Fruit fly (Drosophila melanogaster): ENCODE measurements around the gene Dok.
A peak's percentile ranks its signal among the peaks of the same experiment; 100 is the strongest.

Gene Dok

dm6 chrX:7296721-7297227, 27.2 kb upstream of the Dok start:
- TF ChIP-seq Crg-1 (GFP tag; optimal IDR thresholded peaks at IDR 0.05) (no peak), ovo (GFP tag; optimal IDR thresholded peaks at IDR 0.05) (no peak), toe (GFP tag; optimal IDR thresholded peaks at IDR 0.05) (no peak), CG14711 (tag; optimal IDR thresholded peaks at IDR 0.05) (no peak), CG5204 (GFP tag; optimal IDR thresholded peaks at IDR 0.05) (no peak), CG33017 (tag; optimal IDR thresholded peaks at IDR 0.05) (no peak), CG7045 (GFP tag; optimal IDR thresholded peaks at IDR 0.05) (no peak), bab1 (GFP tag; optimal IDR thresholded peaks at IDR 0.05) (no peak), tj (GFP tag; optimal IDR thresholded peaks at IDR 0.05) (no peak), CG12768 (GFP tag; optimal IDR thresholded peaks at IDR 0.05) (no peak), cnc (optimal IDR thresholded peaks at IDR 0.05) (no peak), CG1620 (GFP tag; optimal IDR thresholded peaks at IDR 0.05) (no peak)

dm6 chrX:7298323-7298722, 25.7 kb upstream of the Dok start:
- TF ChIP-seq Mnt (GFP tag; optimal IDR thresholded peaks at IDR 0.05) (no peak), pad (GFP tag; optimal IDR thresholded peaks at IDR 0.05) (peak; percentile 83), tj (GFP tag; optimal IDR thresholded peaks at IDR 0.05) (peak; percentile 97), CG7101 (tag; optimal IDR thresholded peaks at IDR 0.05) (no peak), kay (GFP tag; ENCODE audit: borderline replicate concordance) (no peak), CG7045 (GFP tag; optimal IDR thresholded peaks at IDR 0.05) (no peak), bab1 (GFP tag; optimal IDR thresholded peaks at IDR 0.05) (no peak), Hr96 (GFP tag; optimal IDR thresholded peaks at IDR 0.05) (no peak), Clk (GFP tag; optimal IDR thresholded peaks at IDR 0.05) (no peak), CG11617 (GFP tag; optimal IDR thresholded peaks at IDR 0.05) (no peak)

dm6 chrX:7299399-7300355, 24.3 kb upstream of the Dok start:
- TF ChIP-seq kay (GFP tag; ENCODE audit: borderline replicate concordance) (peak; percentile 47), CG5204 (GFP tag; optimal IDR thresholded peaks at IDR 0.05) (peak; percentile 50), Crg-1 (GFP tag; optimal IDR thresholded peaks at IDR 0.05) (peak; percentile 54), CG1620 (GFP tag; optimal IDR thresholded peaks at IDR 0.05) (peak; percentile 58), CG33017 (tag; optimal IDR thresholded peaks at IDR 0.05) (peak; percentile 22), tj (GFP tag; optimal IDR thresholded peaks at IDR 0.05) (peak; percentile 2), CG12768 (GFP tag; optimal IDR thresholded peaks at IDR 0.05) (peak; percentile 30), Clk (GFP tag; optimal IDR thresholded peaks at IDR 0.05) (no peak), Hr96 (GFP tag; optimal IDR thresholded peaks at IDR 0.05) (peak; percentile 53), CG7045 (GFP tag; optimal IDR thresholded peaks at IDR 0.05) (peak; percentile 3), cic (GFP tag; optimal IDR thresholded peaks at IDR 0.05) (peak; percentile 15), bab1 (GFP tag; optimal IDR thresholded peaks at IDR 0.05) (peak; percentile 36), Mnt (GFP tag; optimal IDR thresholded peaks at IDR 0.05) (peak; percentile 46), toe (GFP tag; optimal IDR thresholded peaks at IDR 0.05) (peak; percentile 25), CG7101 (tag; optimal IDR thresholded peaks at IDR 0.05) (peak; percentile 65), CG14711 (tag; optimal IDR thresholded peaks at IDR 0.05) (peak; percentile 48), cnc (optimal IDR thresholded peaks at IDR 0.05) (no peak), CG11617 (GFP tag; optimal IDR thresholded peaks at IDR 0.05) (peak; percentile 40), pad (GFP tag; optimal IDR thresholded peaks at IDR 0.05) (no peak), ovo (GFP tag; optimal IDR thresholded peaks at IDR 0.05) (no peak)

dm6 chrX:7300356-7300721, 23.7 kb upstream of the Dok start:
- TF ChIP-seq cnc (optimal IDR thresholded peaks at IDR 0.05) = no peak
- TF ChIP-seq bab1 (GFP tag; optimal IDR thresholded peaks at IDR 0.05) = no peak
- peak; percentile 20 for TF ChIP-seq Hr96 (GFP tag; optimal IDR thresholded peaks at IDR 0.05)
- TF ChIP-seq tj (GFP tag; optimal IDR thresholded peaks at IDR 0.05) = no peak
- TF ChIP-seq kay (GFP tag; ENCODE audit: borderline replicate concordance) = peak; percentile 69
- peak; percentile 30 for TF ChIP-seq CG11617 (GFP tag; optimal IDR thresholded peaks at IDR 0.05)
- TF ChIP-seq CG14711 (tag; optimal IDR thresholded peaks at IDR 0.05) = no peak
- peak; percentile 4 for TF ChIP-seq pad (GFP tag; optimal IDR thresholded peaks at IDR 0.05)
- no peak for TF ChIP-seq CG33017 (tag; optimal IDR thresholded peaks at IDR 0.05)
- no peak for TF ChIP-seq Crg-1 (GFP tag; optimal IDR thresholded peaks at IDR 0.05)
- TF ChIP-seq Clk (GFP tag; optimal IDR thresholded peaks at IDR 0.05) = no peak

- TF ChIP-seq ovo (GFP tag; optimal IDR thresholded peaks at IDR 0.05) (peak; percentile 24), CG7101 (tag; optimal IDR thresholded peaks at IDR 0.05) (no peak), CG5204 (GFP tag; optimal IDR thresholded peaks at IDR 0.05) (no peak), bab1 (GFP tag; optimal IDR thresholded peaks at IDR 0.05) (peak; percentile 42), Mnt (GFP tag; optimal IDR thresholded peaks at IDR 0.05) (no peak), CG1620 (GFP tag; optimal IDR thresholded peaks at IDR 0.05) (no peak), tj (GFP tag; optimal IDR thresholded peaks at IDR 0.05) (peak; percentile 70), cic (GFP tag; optimal IDR thresholded peaks at IDR 0.05) (peak; percentile 28), kay (GFP tag; ENCODE audit: borderline replicate concordance) (peak; percentile 16)
These were observed 23.2 kb upstream of the Dok start for dm6 chrX:7300722-7301350.
